Worm (Caenorhabditis elegans): ENCODE data around the gene ZK546.4.

Gene ZK546.4

DNA sequence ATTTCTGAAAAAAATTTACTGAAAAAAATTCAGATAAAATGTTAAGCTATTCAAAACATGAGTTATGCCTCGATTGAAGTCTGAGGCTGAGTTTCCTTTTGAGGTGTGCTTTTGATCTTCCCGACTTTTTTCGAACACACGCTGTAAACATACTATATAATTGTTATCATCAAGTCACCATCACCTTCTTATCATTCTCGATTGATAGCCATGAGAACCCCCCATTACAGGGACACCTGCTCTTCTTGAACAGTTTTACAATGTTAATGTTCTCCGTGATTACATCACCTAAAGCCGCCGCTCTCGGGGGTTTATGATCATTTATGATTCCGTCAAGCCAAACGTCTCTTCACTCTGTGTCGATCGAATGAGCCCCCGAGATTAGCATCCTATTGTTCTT is 46.3 kb downstream of the ZK546.4 start:
- TF ChIP-seq ceh-90 (tag; optimal IDR thresholded peaks at IDR 0.05) (no peak), efl-1 (optimal IDR thresholded peaks at IDR 0.05) (no peak), efl-1 (GFP tag; optimal IDR thresholded peaks at IDR 0.05 in 1 of 2) (peak in 1 of 2 experiments; percentile 29)

- TF ChIP-seq elt-3 (tag; optimal IDR thresholded peaks at IDR 0.05), result peak in 1 of 6 experiments; percentile 25
- no peak for TF ChIP-seq elt-2 (tag; optimal IDR thresholded peaks at IDR 0.05)
- TF ChIP-seq sup-37 (GFP tag; optimal IDR thresholded peaks at IDR 0.05), result no peak
- no peak for TF ChIP-seq fkh-4 (tag; optimal IDR thresholded peaks at IDR 0.05; ENCODE audit: borderline replicate concordance)
- TF ChIP-seq C16A3.4 (tag; optimal IDR thresholded peaks at IDR 0.05), result no peak
- TF ChIP-seq nhr-20 (tag; optimal IDR thresholded peaks at IDR 0.05), result peak; percentile 34
- no peak for TF ChIP-seq fkh-8 (tag; optimal IDR thresholded peaks at IDR 0.05)
- TF ChIP-seq blmp-1 (tag; optimal IDR thresholded peaks at IDR 0.05), result peak; percentile 33
- TF ChIP-seq pqm-1 (tag; optimal IDR thresholded peaks at IDR 0.05), result no peak
- peak; percentile 68 for TF ChIP-seq nhr-85 (tag)
- peak; percentile 22 for TF ChIP-seq lin-14 (GFP tag; optimal IDR thresholded peaks at IDR 0.05)
- no peak for TF ChIP-seq jun-1 (tag; optimal IDR thresholded peaks at IDR 0.05)
- peak in 1 of 2 experiments; percentile 55 for TF ChIP-seq lin-35 (GFP tag; optimal IDR thresholded peaks at IDR 0.05)
- no peak for TF ChIP-seq aha-1 (tag; optimal IDR thresholded peaks at IDR 0.05)
- TF ChIP-seq nhr-76 (tag; optimal IDR thresholded peaks at IDR 0.05), result no peak
- TF ChIP-seq mef-2 (tag; optimal IDR thresholded peaks at IDR 0.05), result no peak
- no peak for TF ChIP-seq skn-1 (tag; optimal IDR thresholded peaks at IDR 0.05)
- TF ChIP-seq nhr-71 (tag; optimal IDR thresholded peaks at IDR 0.05), result peak; percentile 20
- TF ChIP-seq isw-1 (GFP tag; IDR thresholded peaks at IDR 0.05), result no peak
- no peak for TF ChIP-seq efl-1 (optimal IDR thresholded peaks at IDR 0.05)
- no peak for TF ChIP-seq efl-1 (GFP tag; optimal IDR thresholded peaks at IDR 0.05 in 1 of 2)
- no peak for TF ChIP-seq irx-1 (tag; optimal IDR thresholded peaks at IDR 0.05)
- peak; percentile 3 for TF ChIP-seq snu-23 (GFP tag; optimal IDR thresholded peaks at IDR 0.05)
- TF ChIP-seq lin-39 (tag; optimal IDR thresholded peaks at IDR 0.05), result no peak
Measured at ce11 chrII:4985961-4986503, 48.2 kb downstream of the ZK546.4 start.

- TF ChIP-seq unc-86 (tag; optimal IDR thresholded peaks at IDR 0.05), result no peak
- no peak for TF ChIP-seq unc-98 (GFP tag; IDR thresholded peaks at IDR 0.05)
- TF ChIP-seq nhr-47 (tag; optimal IDR thresholded peaks at IDR 0.05), result no peak
- TF ChIP-seq ama-1 (optimal IDR thresholded peaks at IDR 0.05), result no peak
- no peak for TF ChIP-seq aha-1 (tag; optimal IDR thresholded peaks at IDR 0.05)
- no peak for TF ChIP-seq zag-1 (tag; optimal IDR thresholded peaks at IDR 0.05)
- no peak for TF ChIP-seq nhr-12 (tag; optimal IDR thresholded peaks at IDR 0.05)
- no peak for TF ChIP-seq ceh-63 (GFP tag; optimal IDR thresholded peaks at IDR 0.05)
- no peak for TF ChIP-seq lin-14 (GFP tag; optimal IDR thresholded peaks at IDR 0.05)
- no peak for TF ChIP-seq dpl-1 (GFP tag; optimal IDR thresholded peaks at IDR 0.05)
- TF ChIP-seq sox-4 (tag; optimal IDR thresholded peaks at IDR 0.05), result no peak
- no peak for TF ChIP-seq efl-3 (GFP tag; optimal IDR thresholded peaks at IDR 0.05)
- TF ChIP-seq vab-15 (tag; optimal IDR thresholded peaks at IDR 0.05), result no peak
- TF ChIP-seq nhr-76 (tag; optimal IDR thresholded peaks at IDR 0.05), result no peak
- TF ChIP-seq ceh-82 (tag; optimal IDR thresholded peaks at IDR 0.05), result no peak
- no peak for TF ChIP-seq ztf-4 (tag; optimal IDR thresholded peaks at IDR 0.05)
- no peak for TF ChIP-seq xbp-1 (tag; optimal IDR thresholded peaks at IDR 0.05)
- TF ChIP-seq irx-1 (tag; optimal IDR thresholded peaks at IDR 0.05), result no peak
- no peak for TF ChIP-seq lir-3 (tag; optimal IDR thresholded peaks at IDR 0.05; ENCODE audit: poor library complexity)
- TF ChIP-seq efl-1 (optimal IDR thresholded peaks at IDR 0.05), result no peak
- TF ChIP-seq efl-1 (GFP tag; optimal IDR thresholded peaks at IDR 0.05 in 1 of 2), result no peak
Measured at ce11 chrII:4986664-4987063, 48.8 kb downstream of the ZK546.4 start.
